Worm (Caenorhabditis elegans) whole organism, L2 larva: Measurements from ENCODE around the gene T24E12.3.

Experiments used
- C34F6.9 ChIP-seq: fragments of 150-350 bp; optimal IDR thresholded peaks from 2 replicates; lab custom pipeline; 2014; ENCODE audit warnings: missing biosample characterization, missing genetic modification characterization
- F13H6.1 ChIP-seq: sonication (generic microtip); optimal IDR thresholded peaks from 2 replicates; lab custom pipeline; 2016; ENCODE audit warnings: missing genetic modification characterization, missing compliant biosample characterization
- Y55F3AM.14 ChIP-seq: fragments of 200-800 bp; sonication (Bioruptor generic); optimal IDR thresholded peaks from 2 replicates; lab custom pipeline; 2018; ENCODE audit warnings: mild to moderate bottlenecking, missing genetic modification characterization, missing compliant biosample characterization
- ZK546.5 ChIP-seq: sonication (generic microtip); optimal IDR thresholded peaks from 2 replicates; lab custom pipeline; 2017; ENCODE audit warnings: missing biosample characterization, missing genetic modification characterization
- alr-1 ChIP-seq: fragments of 150-350 bp; optimal IDR thresholded peaks from 2 replicates; lab custom pipeline; 2014; ENCODE audit warnings: missing biosample characterization, missing genetic modification characterization
- aly-2 ChIP-seq: fragments of 150-350 bp; optimal IDR thresholded peaks from 2 replicates; lab custom pipeline; 2014; ENCODE audit warnings: missing biosample characterization, missing genetic modification characterization
- ama-1 ChIP-seq: fragments of 150-350 bp; optimal IDR thresholded peaks from 2 replicates; lab custom pipeline; 2018; ENCODE audit warnings: inconsistent platforms
- blmp-1 ChIP-seq: sonication (generic microtip); optimal IDR thresholded peaks from 2 replicates; lab custom pipeline; 2017; ENCODE audit warnings: missing genetic modification characterization, mild to moderate bottlenecking, missing compliant biosample characterization, antibody characterized with exemption, moderate library complexity; ENCODE audit not compliant: insufficient read depth
- ceh-16 ChIP-seq: fragments of 150-350 bp; optimal IDR thresholded peaks from 2 replicates; lab custom pipeline; 2014; ENCODE audit warnings: missing biosample characterization, missing genetic modification characterization
- ceh-82 ChIP-seq: fragments of 150-350 bp; optimal IDR thresholded peaks from 2 replicates; lab custom pipeline; 2014; ENCODE audit warnings: missing biosample characterization, missing genetic modification characterization
- dmd-4 ChIP-seq: sonication (generic microtip); optimal IDR thresholded peaks from 2 replicates; lab custom pipeline; 2017; ENCODE audit warnings: missing biosample characterization, missing genetic modification characterization
- egl-27 ChIP-seq: sonication (generic microtip); optimal IDR thresholded peaks from 3 replicates; lab custom pipeline; 2017; ENCODE audit warnings: missing biosample characterization, missing genetic modification reagents, missing genetic modification characterization
- fos-1 ChIP-seq: fragments of 150-350 bp; optimal IDR thresholded peaks from 2 replicates; lab custom pipeline; 2014; ENCODE audit warnings: missing biosample characterization, missing genetic modification characterization
- gmeb-1 ChIP-seq: fragments of 150-350 bp; optimal IDR thresholded peaks from 2 replicates; lab custom pipeline; 2014; ENCODE audit warnings: missing biosample characterization, missing genetic modification characterization
- lin-13 ChIP-seq: fragments of 150-350 bp; optimal IDR thresholded peaks from 2 replicates; lab custom pipeline; 2014; ENCODE audit warnings: missing biosample characterization, missing genetic modification reagents, missing genetic modification characterization
- lin-39 ChIP-seq: fragments of 150-350 bp; optimal IDR thresholded peaks from 2 replicates; lab custom pipeline; 2014; ENCODE audit warnings: missing biosample characterization, missing genetic modification reagents, missing genetic modification characterization
- nhr-10 ChIP-seq: sonication (generic microtip); optimal IDR thresholded peaks from 2 replicates; lab custom pipeline; 2017; ENCODE audit warnings: missing biosample characterization, missing genetic modification characterization
- nhr-12 ChIP-seq: fragments of 150-350 bp; optimal IDR thresholded peaks from 2 replicates; lab custom pipeline; 2014; ENCODE audit warnings: missing biosample characterization, missing genetic modification characterization
- nhr-21 ChIP-seq: fragments of 150-350 bp; optimal IDR thresholded peaks from 2 replicates; lab custom pipeline; 2014; ENCODE audit warnings: missing biosample characterization, missing genetic modification characterization
- nhr-23 ChIP-seq: fragments of 150-350 bp; optimal IDR thresholded peaks from 2 replicates; lab custom pipeline; 2014; ENCODE audit warnings: missing biosample characterization, missing genetic modification reagents, missing genetic modification characterization
- nhr-237 ChIP-seq: fragments of 150-350 bp; optimal IDR thresholded peaks from 2 replicates; lab custom pipeline; 2014; ENCODE audit warnings: missing biosample characterization, missing genetic modification characterization
- nhr-6 ChIP-seq: fragments of 150-350 bp; optimal IDR thresholded peaks from 2 replicates; lab custom pipeline; 2014; ENCODE audit warnings: missing biosample characterization, missing genetic modification characterization
- peb-1 ChIP-seq: fragments of 150-350 bp; optimal IDR thresholded peaks from 2 replicates; lab custom pipeline; 2014; ENCODE audit warnings: missing biosample characterization, missing genetic modification characterization
- sem-4 ChIP-seq: fragments of 150-350 bp; optimal IDR thresholded peaks from 2 replicates; lab custom pipeline; 2014; ENCODE audit warnings: missing biosample characterization, missing genetic modification reagents, missing genetic modification characterization
- skn-1 ChIP-seq: sonication (generic microtip); optimal IDR thresholded peaks from 2 replicates; lab custom pipeline; 2017; ENCODE audit warnings: missing biosample characterization, missing genetic modification characterization
- sma-3 ChIP-seq: sonication (generic microtip); optimal IDR thresholded peaks from 2 replicates; lab custom pipeline; 2016; ENCODE audit warnings: missing genetic modification reagents, missing genetic modification characterization, missing compliant biosample characterization
- sma-9 ChIP-seq, 2 experiments: fragments of 150-350 bp in 1 of 2; sonication (generic microtip) in 1 of 2; optimal IDR thresholded peaks; 2 replicates each; lab custom pipeline; 2014 to 2016; ENCODE audit warnings: missing genetic modification characterization in 2 of 2, mild to moderate bottlenecking in 1 of 2, missing biosample characterization in 1 of 2, missing compliant biosample characterization in 1 of 2, missing genetic modification reagents in 1 of 2, moderate library complexity in 1 of 2
- unc-39 ChIP-seq: fragments of 150-350 bp; optimal IDR thresholded peaks from 2 replicates; lab custom pipeline; 2014; ENCODE audit warnings: missing biosample characterization, missing genetic modification characterization
- unc-62 ChIP-seq: fragments of 150-350 bp; optimal IDR thresholded peaks from 2 replicates; lab custom pipeline; 2014; ENCODE audit warnings: missing biosample characterization, missing genetic modification reagents, missing genetic modification characterization
- ztf-1 ChIP-seq: fragments of 200-800 bp; sonication (Bioruptor generic); conservative IDR thresholded peaks from 2 replicates; pipeline ENCODE4 v1.3.6; 2022; ENCODE audit warnings: missing genetic modification characterization, missing compliant biosample characterization
- ztf-11 ChIP-seq: sonication (generic microtip); optimal IDR thresholded peaks from 2 replicates; lab custom pipeline; 2017; ENCODE audit warnings: missing biosample characterization, missing genetic modification characterization
- ztf-4 ChIP-seq: fragments of 150-350 bp; optimal IDR thresholded peaks from 2 replicates; lab custom pipeline; 2014; ENCODE audit warnings: missing biosample characterization, missing genetic modification characterization

The T24E12.3 gene

DNA sequence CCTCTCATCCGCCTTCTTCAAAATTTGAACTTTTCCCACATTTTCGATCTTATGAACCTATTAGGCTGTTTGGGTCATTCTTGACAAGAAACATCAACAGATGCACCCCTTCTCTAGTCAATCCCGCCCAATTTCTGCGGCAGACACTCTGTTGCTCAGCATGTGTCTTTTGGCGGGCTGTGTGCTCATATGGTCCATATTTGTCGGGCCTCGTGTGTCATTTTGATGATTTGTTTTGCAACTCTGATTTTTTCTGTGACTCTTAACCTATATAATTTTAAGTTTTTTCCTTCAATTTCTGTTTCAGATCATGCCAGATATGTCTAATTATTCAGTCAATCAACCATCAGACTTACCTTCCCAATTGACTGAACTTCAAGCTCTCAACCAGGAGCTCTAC is 11.3 kb downstream of the T24E12.3 start, which contains the start of gene T24E12.13:
Gene T24E12.13, plus strand, starts transcription at position 301 of the 400 bp plus-strand sequence.
- no peak for TF ChIP-seq nhr-237 (tag; lab: Kevin White, UChicago)

DNA sequence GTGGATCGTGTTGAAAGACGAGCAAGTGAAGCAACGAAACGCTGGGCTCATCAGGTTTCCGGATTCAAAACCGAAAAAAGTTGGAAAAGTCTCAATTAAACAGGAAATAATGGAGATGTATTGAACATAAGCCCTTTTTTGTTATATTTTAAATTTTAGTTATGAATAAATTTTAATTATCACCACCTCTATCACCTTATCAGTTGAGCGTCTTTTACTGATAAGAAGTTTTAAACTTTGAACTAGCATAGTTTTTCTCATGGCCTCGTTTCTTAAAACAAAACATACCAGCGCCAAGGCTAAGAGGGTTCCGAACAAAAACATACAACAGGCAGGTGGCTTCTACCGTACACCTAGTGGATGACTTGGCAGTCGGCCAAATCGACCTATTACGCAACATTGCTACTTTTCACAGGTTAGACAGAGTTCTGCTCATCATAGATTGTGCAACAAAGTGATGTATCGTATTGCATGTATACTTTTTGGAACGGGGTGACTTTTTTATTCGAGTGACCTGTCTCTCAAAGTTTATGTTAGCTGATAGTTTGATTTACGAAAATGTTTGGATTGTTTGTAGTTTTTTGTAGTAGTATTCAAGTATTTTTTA is 12.6 kb downstream of the T24E12.3 start:
- no peak for TF ChIP-seq sma-9 (GFP tag; optimal IDR thresholded peaks at IDR 0.05; lab: Kevin White, UChicago)
- TF ChIP-seq sma-9 (tag; optimal IDR thresholded peaks at IDR 0.05; lab: Kevin White, UChicago), result no peak
- no peak for TF ChIP-seq C34F6.9
- peak; percentile 49 for TF ChIP-seq fos-1

ce11 chrII:3793336-3793735 is 17.5 kb downstream of the T24E12.3 start, which contains the start of gene fbxb-99:
fbxb-99 (minus strand) TSS chrII:3793436.
- no peak for TF ChIP-seq unc-62 (GFP tag; lab: Kevin White, UChicago)
- no peak for TF ChIP-seq fos-1
- no peak for TF ChIP-seq ztf-11 (tag; lab: Kevin White, UChicago)
- no peak for TF ChIP-seq C34F6.9
- TF ChIP-seq nhr-12, result no peak
- TF ChIP-seq nhr-6 (tag; lab: Kevin White, UChicago), result no peak

- TF ChIP-seq ceh-16 (tag; lab: Kevin White, UChicago) (no peak), F13H6.1 (tag; lab: Kevin White, UChicago) (no peak), sma-9 (GFP tag; optimal IDR thresholded peaks at IDR 0.05; lab: Kevin White, UChicago) (no peak), sma-9 (tag; optimal IDR thresholded peaks at IDR 0.05; lab: Kevin White, UChicago) (no peak), peb-1 (tag; lab: Kevin White, UChicago) (no peak), fos-1 (no peak), blmp-1 (no peak), alr-1 (tag; lab: Kevin White, UChicago) (no peak), sma-3 (GFP tag; lab: Kevin White, UChicago) (no peak), sem-4 (tag; lab: Kevin White, UChicago) (no peak), ZK546.5 (tag; lab: Kevin White, UChicago) (no peak), dmd-4 (tag; lab: Kevin White, UChicago) (no peak), Y55F3AM.14 (no peak), nhr-21 (tag; lab: Kevin White, UChicago) (no peak), lin-13 (GFP tag; lab: Kevin White, UChicago) (no peak), aly-2 (tag; lab: Kevin White, UChicago) (no peak)
Observed at ce11 chrII:3795323-3795722, 19.5 kb downstream of the T24E12.3 start, which contains the start of gene Y8A9A.2. Y8A9A.2 (plus strand) TSS chrII:3795623.

DNA sequence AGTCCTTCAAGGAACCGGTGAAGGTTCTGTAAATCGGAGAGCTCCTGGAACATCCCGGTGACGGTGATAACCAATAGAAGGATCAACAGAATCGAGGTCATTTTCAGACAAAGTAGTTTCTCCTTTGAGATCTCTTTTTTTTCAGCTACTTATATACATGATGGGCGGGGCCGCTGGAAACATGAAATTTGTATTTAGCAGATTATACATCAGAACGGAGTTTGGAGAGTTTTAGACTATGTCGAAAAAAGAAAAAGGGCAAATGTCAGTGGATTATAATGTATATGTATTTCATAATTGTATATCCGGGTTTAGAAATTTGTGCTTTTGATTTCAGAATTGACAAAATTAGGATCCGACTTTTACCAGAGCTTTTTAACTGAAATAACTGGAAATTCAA is 27.4 kb downstream of the T24E12.3 start, which contains the start of gene ins-32:
Gene ins-32, minus strand, starts transcription at position 101 of the 400 bp plus-strand sequence.
- TF ChIP-seq ZK546.5 (tag; lab: Kevin White, UChicago) (no peak), sma-9 (GFP tag; optimal IDR thresholded peaks at IDR 0.05; lab: Kevin White, UChicago) (no peak), sma-9 (tag; optimal IDR thresholded peaks at IDR 0.05; lab: Kevin White, UChicago) (no peak), nhr-12 (no peak), ama-1 (no peak), nhr-10 (tag; lab: Kevin White, UChicago) (no peak), skn-1 (tag; lab: Kevin White, UChicago) (no peak), nhr-23 (no peak)

- TF ChIP-seq dmd-4 (tag; lab: Kevin White, UChicago), result no peak
- no peak for TF ChIP-seq unc-39 (tag; lab: Kevin White, UChicago)
- no peak for TF ChIP-seq ztf-1 (GFP tag; lab: Robert Waterston, UW)
- TF ChIP-seq ceh-82 (tag; lab: Kevin White, UChicago), result no peak
- TF ChIP-seq lin-39 (tag; lab: Kevin White, UChicago), result no peak
- TF ChIP-seq sma-3 (GFP tag; lab: Kevin White, UChicago), result no peak
- no peak for TF ChIP-seq Y55F3AM.14
- TF ChIP-seq fos-1, result no peak
Observed at ce11 chrII:3805518-3805917, 29.7 kb downstream of the T24E12.3 start.

DNA sequence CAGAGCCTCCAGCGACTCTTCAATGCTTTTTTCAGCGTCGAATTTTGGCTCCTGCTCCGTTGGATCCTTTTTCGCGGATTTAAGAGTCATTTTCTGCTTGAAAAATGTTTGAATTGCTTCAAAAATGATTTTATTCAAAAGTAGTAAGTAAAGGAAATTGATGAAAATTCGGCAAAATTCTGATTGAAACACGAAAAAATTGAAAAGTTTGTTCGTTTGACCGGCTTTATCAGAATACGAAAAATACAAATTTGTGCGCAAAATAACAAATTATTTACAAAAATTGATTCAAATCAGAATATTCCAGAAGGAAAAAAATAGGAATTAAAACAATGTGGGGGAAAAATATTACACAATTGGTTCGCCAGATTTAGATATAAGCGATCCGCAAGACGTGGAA is 31.1 kb downstream of the T24E12.3 start, which contains the start of gene F54D10.4:
Gene F54D10.4, minus strand, starts transcription at position 101 of the 400 bp plus-strand sequence.
- TF ChIP-seq ztf-4 (tag; lab: Kevin White, UChicago) (no peak), egl-27 (tag; lab: Kevin White, UChicago) (no peak), gmeb-1 (no peak), sem-4 (tag; lab: Kevin White, UChicago) (no peak), Y55F3AM.14 (no peak)
